Worm (Caenorhabditis elegans): Measurements from ENCODE around the gene C16C8.14.

C16C8.14 gene

DNA sequence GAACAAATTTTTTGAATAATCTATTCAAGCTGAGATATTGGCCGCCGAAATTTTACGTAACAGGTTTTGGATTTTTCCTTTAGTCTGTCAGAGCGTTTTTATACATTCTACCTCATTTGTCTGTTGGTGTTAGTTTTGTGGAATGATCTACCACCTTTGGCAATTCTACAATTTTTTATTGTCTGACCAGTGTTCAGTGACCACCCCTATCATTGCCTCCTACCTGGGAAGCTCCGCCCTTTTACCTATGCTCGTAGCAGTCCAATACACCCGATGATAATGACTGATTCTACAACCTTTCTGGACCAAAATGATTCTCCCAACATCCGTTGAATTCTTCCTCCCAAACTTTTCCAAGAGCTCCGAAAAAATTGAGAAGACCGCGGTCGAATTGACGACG is 24.1 kb downstream of the C16C8.14 start, which contains the start of gene sdz-32:
TSS of gene sdz-32 (plus strand) at position 301 of the 400 bp plus-strand sequence.
- TF ChIP-seq sox-4 (tag; optimal IDR thresholded peaks at IDR 0.05) (no peak), pax-1 (tag; optimal IDR thresholded peaks at IDR 0.05) (no peak), fax-1 (tag; optimal IDR thresholded peaks at IDR 0.05) (no peak), ceh-6 (GFP tag; optimal IDR thresholded peaks at IDR 0.05) (no peak), T23F11.4 (GFP tag; optimal IDR thresholded peaks at IDR 0.05) (no peak), nhr-232 (tag; optimal IDR thresholded peaks at IDR 0.05) (no peak), dve-1 (tag; optimal IDR thresholded peaks at IDR 0.05) (no peak), nhr-11 (tag; optimal IDR thresholded peaks at IDR 0.05) (no peak), pqm-1 (tag; optimal IDR thresholded peaks at IDR 0.05) (no peak), hlh-6 (tag; optimal IDR thresholded peaks at IDR 0.05) (no peak), mec-3 (tag; optimal IDR thresholded peaks at IDR 0.05; ENCODE audit: borderline replicate concordance) (no peak), C08G9.2 (tag; optimal IDR thresholded peaks at IDR 0.05) (no peak), F13H6.1 (tag; optimal IDR thresholded peaks at IDR 0.05) (no peak), Y22D7AL.16 (tag; optimal IDR thresholded peaks at IDR 0.05) (no peak), eyg-1 (tag; optimal IDR thresholded peaks at IDR 0.05) (no peak), syd-9 (tag; optimal IDR thresholded peaks at IDR 0.05) (no peak)

ce11 chrII:3476536-3476935 is 26.9 kb downstream of the C16C8.14 start:
- peak; percentile 62 for TF ChIP-seq dve-1 (tag; optimal IDR thresholded peaks at IDR 0.05)
- no peak for TF ChIP-seq npax-4 (tag; optimal IDR thresholded peaks at IDR 0.05)
- no peak for TF ChIP-seq unc-42 (tag; optimal IDR thresholded peaks at IDR 0.05)

- TF ChIP-seq pros-1 (tag; optimal IDR thresholded peaks at IDR 0.05) (no peak), pat-9 (tag; optimal IDR thresholded peaks at IDR 0.05) (no peak), nfya-1 (tag; optimal IDR thresholded peaks at IDR 0.05) (no peak), elt-4 (tag; optimal IDR thresholded peaks at IDR 0.05) (no peak), gmeb-2 (tag; optimal IDR thresholded peaks at IDR 0.05) (no peak), lim-6 (tag; optimal IDR thresholded peaks at IDR 0.05) (no peak), sox-4 (tag; optimal IDR thresholded peaks at IDR 0.05) (no peak), sdc-2 (tag; optimal IDR thresholded peaks at IDR 0.05) (no peak), che-1 (tag; optimal IDR thresholded peaks at IDR 0.05) (no peak), nhr-232 (tag; optimal IDR thresholded peaks at IDR 0.05) (no peak), ceh-45 (GFP tag; IDR thresholded peaks at IDR 0.05) (no peak), ahr-1 (tag; optimal IDR thresholded peaks at IDR 0.05) (no peak), C38D4.7 (GFP tag; optimal IDR thresholded peaks at IDR 0.05) (no peak), fkh-6 (tag; optimal IDR thresholded peaks at IDR 0.05) (no peak), ttx-3 (tag; optimal IDR thresholded peaks at IDR 0.05) (no peak), ceh-48 (tag; optimal IDR thresholded peaks at IDR 0.05) (no peak), syd-9 (tag; optimal IDR thresholded peaks at IDR 0.05) (no peak), ceh-31 (tag; optimal IDR thresholded peaks at IDR 0.05) (no peak), rnt-1 (tag; optimal IDR thresholded peaks at IDR 0.05) (no peak)
Measured at ce11 chrII:3477171-3477570, 27.6 kb downstream of the C16C8.14 start, which contains the start of gene fbxb-104. Gene fbxb-104 (minus strand): TSS chrII:3477271.

- TF ChIP-seq unc-42 (tag; optimal IDR thresholded peaks at IDR 0.05): no peak
- TF ChIP-seq fax-1 (tag; optimal IDR thresholded peaks at IDR 0.05): no peak
- no peak for TF ChIP-seq ceh-30 (tag; optimal IDR thresholded peaks at IDR 0.05)
- TF ChIP-seq unc-86 (tag; optimal IDR thresholded peaks at IDR 0.05): no peak
- no peak for TF ChIP-seq nfya-1 (tag; optimal IDR thresholded peaks at IDR 0.05)
- TF ChIP-seq ceh-34 (tag; optimal IDR thresholded peaks at IDR 0.05): no peak
- TF ChIP-seq hlh-8 (tag; optimal IDR thresholded peaks at IDR 0.05): no peak
- no peak for TF ChIP-seq pros-1 (tag; optimal IDR thresholded peaks at IDR 0.05)
Measured at ce11 chrII:3481584-3481983, 32.0 kb downstream of the C16C8.14 start, which contains the start of gene Y49F6B.8. Gene Y49F6B.8 (minus strand): TSS chrII:3481684.
